Worm (Caenorhabditis elegans) whole organism, L2 larva: ENCODE results near the gene F14D7.3.

Source experiments
- R02D3.7 ChIP-seq: fragments of 150-350 bp; optimal IDR thresholded peaks from 2 replicates; lab custom pipeline; 2014; ENCODE audit warnings: missing biosample characterization, missing genetic modification characterization
- elt-1 ChIP-seq: fragments of 150-350 bp; optimal IDR thresholded peaks from 2 replicates; lab custom pipeline; 2014; ENCODE audit warnings: missing biosample characterization, missing genetic modification characterization
- lin-39 ChIP-seq: fragments of 150-350 bp; optimal IDR thresholded peaks from 2 replicates; lab custom pipeline; 2014; ENCODE audit warnings: missing biosample characterization, missing genetic modification reagents, missing genetic modification characterization
- mdl-1 ChIP-seq, 2 experiments: fragments of 150-350 bp in 1 of 2; sonication (generic microtip) in 1 of 2; optimal IDR thresholded peaks; 2 replicates each; lab custom pipeline; 2017; ENCODE audit warnings: missing biosample characterization in 2 of 2, missing genetic modification characterization in 2 of 2
- nhr-21 ChIP-seq: fragments of 150-350 bp; optimal IDR thresholded peaks from 2 replicates; lab custom pipeline; 2014; ENCODE audit warnings: missing biosample characterization, missing genetic modification characterization
- snpc-4 ChIP-seq: fragments of 150-350 bp; optimal IDR thresholded peaks from 2 replicates; lab custom pipeline; 2014; ENCODE audit warnings: missing biosample characterization, missing genetic modification characterization
- zag-1 ChIP-seq: fragments of 150-350 bp; optimal IDR thresholded peaks from 2 replicates; lab custom pipeline; 2014; ENCODE audit warnings: missing biosample characterization, missing genetic modification characterization

- TF ChIP-seq snpc-4 (no peak), mdl-1 (tag; optimal IDR thresholded peaks at IDR 0.05; lab: Kevin White, UChicago) (no peak), zag-1 (tag; lab: Kevin White, UChicago) (no peak), R02D3.7 (tag; lab: Kevin White, UChicago) (no peak), nhr-21 (tag; lab: Kevin White, UChicago) (no peak), lin-39 (tag; lab: Kevin White, UChicago) (no peak), elt-1 (tag; lab: Kevin White, UChicago) (no peak)
Measured at ce11 chrV:14248654-14249053, 47.9 kb upstream of the F14D7.3 start, which contains the start of gene K02E11.6.
